Fruit fly (Drosophila melanogaster): ENCODE results near the gene CG12123.
A peak's percentile ranks its signal among the peaks of the same experiment; 100 is the strongest.

The CG12123 gene

dm6 chrX:8412197-8413160 lies 29.7 kb downstream of the CG12123 start:
- TF ChIP-seq CG17801 (GFP tag; optimal IDR thresholded peaks at IDR 0.05; ENCODE audit: partially characterized antibody) = peak; percentile 54

DNA sequence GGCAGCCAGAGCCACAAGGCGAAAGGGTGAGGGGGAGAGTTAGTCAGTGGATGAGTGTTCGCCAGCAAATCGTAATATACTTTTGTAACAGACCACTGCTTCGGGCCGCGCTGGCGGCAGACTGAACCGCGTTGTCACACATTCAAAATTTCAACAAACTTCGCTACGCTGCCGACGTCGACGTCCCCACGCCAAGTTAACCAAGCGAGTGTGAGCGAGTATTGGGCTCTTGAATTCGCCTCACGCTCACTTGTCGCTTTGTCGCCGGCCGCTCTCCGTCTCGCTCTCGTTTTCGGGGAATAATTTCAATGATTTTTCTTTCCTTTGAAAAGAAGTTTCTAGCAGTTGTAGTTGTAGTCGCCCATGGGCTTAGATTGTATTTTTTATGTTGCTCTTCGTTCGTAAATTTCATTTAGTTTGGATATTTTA lies 30.6 kb downstream of the CG12123 start, which contains the start of gene lawc:
lawc (minus strand) TSS at position 127 of the 429 bp plus-strand sequence.
- TF ChIP-seq CG17801 (GFP tag; optimal IDR thresholded peaks at IDR 0.05; ENCODE audit: partially characterized antibody) = peak; percentile 96

DNA sequence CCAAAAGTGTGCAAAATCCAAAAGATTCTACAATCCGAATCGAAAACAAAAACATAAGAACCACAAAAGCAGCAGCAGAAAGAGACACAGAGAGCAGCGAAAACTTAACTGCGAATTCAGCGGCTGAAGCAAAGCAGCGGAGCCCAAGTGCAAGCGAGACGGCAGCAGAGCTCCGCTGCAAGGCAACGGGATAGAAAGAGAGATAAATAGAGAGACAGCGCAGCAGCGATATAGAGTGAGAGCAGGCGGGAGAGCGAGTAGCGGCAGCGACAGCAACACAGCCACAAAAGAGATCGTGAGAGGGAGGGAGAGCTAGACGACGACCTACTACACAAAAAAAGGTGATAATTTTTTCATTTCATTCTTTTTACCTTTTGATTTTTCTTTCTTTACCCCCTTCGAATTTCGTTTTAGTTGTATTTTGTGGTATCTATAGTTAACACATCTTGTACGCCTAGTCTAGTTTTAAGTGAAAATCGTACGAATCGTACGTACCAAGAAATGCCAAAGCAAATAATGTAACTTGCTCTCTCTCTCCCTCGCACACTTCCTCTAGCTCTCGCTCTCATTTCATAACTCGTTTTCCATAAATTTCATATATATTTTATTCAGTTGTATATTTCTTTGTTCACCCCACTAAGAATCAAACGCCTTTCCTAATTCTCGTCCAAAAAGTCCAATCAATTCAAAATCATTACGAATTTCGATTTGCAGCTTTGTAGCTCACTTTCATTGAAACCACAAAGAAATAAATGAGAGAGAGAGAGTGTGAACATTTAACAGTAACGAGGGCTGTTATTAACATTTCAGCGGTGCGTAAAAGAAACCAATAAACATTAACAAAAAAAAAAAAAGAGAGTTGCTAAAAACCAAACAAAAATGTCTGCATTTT lies 31.6 kb downstream of the CG12123 start:
- peak; percentile 92 for TF ChIP-seq CG17801 (GFP tag; optimal IDR thresholded peaks at IDR 0.05; ENCODE audit: partially characterized antibody)

DNA sequence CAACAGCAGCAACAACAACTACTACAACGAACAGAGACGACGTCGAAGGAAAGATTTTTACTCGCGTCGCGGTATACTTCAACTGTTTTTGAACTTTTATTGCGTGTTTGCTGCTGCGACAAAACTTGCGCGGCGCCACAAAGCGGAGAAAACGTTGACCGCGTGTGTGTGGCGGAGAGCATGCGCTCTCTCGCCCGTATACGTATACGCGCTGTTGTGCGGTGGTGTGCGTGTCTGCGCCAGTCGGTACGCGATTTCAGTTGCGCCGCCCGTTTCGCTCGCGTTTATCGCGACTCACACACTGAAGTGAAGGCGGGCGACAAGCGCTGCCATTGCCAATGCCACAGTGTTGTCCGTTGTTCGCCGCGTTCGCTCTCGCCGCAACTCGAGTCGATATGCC lies 32.4 kb downstream of the CG12123 start:
- peak; percentile 99 for TF ChIP-seq CG17801 (GFP tag; optimal IDR thresholded peaks at IDR 0.05; ENCODE audit: partially characterized antibody)

- peak; percentile 1 for TF ChIP-seq CG17801 (GFP tag; optimal IDR thresholded peaks at IDR 0.05; ENCODE audit: partially characterized antibody)
Observed at dm6 chrX:8408971-8409455, 33.1 kb downstream of the CG12123 start, which contains the start of gene Trf2. Gene Trf2 (plus strand): TSS chrX:8409272.

DNA sequence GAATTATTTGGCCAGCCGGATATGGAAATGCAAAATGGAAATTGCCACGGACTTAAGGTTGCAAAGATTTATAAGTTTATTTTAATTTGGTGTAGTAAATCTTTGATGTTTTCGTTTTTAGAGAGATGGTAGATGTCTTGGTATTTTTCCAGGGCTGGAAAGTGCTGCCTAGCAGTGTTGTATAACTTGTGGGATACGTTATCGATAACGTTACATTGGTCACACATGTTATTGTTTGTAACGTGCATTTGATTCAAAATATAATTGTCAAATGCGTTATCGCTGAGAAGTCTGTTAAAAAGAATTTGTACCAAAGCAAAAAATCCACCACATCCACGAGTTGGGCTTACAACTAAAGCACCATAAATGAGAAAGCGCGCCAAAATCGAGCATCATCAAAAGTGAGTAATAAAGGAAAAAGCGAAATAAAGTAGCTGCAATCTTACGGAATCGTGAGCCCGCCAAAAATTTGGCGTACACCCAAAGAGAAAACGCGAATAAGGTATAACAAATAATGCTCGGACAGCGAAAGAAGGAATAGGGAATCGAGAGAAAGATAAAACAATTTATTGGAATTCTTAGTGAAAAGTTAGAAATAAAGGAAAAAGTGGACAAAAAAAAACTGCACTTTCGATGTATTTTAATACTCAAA lies 34.9 kb downstream of the CG12123 start, which contains the start of gene PIG-T:
PIG-T (minus strand) TSS at position 140 of the 652 bp plus-strand sequence.
- TF ChIP-seq CG17801 (GFP tag; optimal IDR thresholded peaks at IDR 0.05; ENCODE audit: partially characterized antibody) = peak; percentile 14

dm6 chrX:8399019-8399623 lies 43.0 kb downstream of the CG12123 start:
- TF ChIP-seq CG17801 (GFP tag; optimal IDR thresholded peaks at IDR 0.05; ENCODE audit: partially characterized antibody) = no peak

DNA sequence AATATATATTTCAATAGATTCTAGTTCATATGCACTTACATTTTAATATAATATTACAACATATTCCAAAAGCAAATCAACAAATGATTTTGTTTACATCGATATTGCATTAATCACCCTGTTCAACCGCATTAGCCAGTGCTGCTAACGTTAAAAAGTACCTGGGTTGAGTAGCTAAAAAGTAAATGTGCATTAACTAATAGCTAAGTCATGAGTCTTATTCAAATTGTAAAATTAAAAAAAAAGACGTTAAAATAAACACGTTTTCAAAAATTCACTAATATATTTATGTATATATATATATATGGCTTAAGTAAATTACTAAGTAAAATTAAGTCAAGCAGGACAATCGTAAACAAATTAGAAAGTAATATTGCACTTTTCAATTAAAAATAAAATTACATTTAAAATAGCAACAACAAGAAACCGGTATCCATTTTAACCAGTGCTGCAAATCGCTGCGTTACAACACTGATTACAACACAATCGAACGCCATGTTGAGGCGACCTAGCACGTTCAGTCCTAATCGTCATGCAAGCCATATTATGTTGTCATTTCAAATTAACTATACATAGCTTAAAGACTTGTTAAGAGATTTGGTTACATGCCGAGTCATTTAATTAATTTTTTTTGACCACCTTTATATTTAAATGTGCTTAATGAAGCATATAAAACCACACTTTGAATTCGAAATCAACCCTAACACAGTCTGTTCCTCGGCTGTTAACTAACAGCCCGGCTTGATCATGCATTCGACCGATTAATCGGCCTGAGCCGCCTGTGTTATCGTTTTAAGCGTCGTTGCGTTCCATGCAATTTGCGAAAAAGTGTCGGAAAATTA lies 43.8 kb downstream of the CG12123 start, which contains the start of gene CG10555:
CG10555 (plus strand) TSS at position 764 of the 842 bp plus-strand sequence.
- peak; percentile 92 for TF ChIP-seq CG17801 (GFP tag; optimal IDR thresholded peaks at IDR 0.05; ENCODE audit: partially characterized antibody)

- no peak for TF ChIP-seq CG17801 (GFP tag; optimal IDR thresholded peaks at IDR 0.05; ENCODE audit: partially characterized antibody)
Observed at dm6 chrX:8396611-8397010, 45.5 kb downstream of the CG12123 start.
